Worm (Caenorhabditis elegans) whole organism, L3 larva: ENCODE data around the gene F21C10.11.

Experiments
- R02D3.7 ChIP-seq: fragments of 150-350 bp; optimal IDR thresholded peaks from 2 replicates; lab custom pipeline; 2014; ENCODE audit warnings: missing biosample characterization, missing genetic modification characterization
- ceh-82 ChIP-seq: fragments of 150-350 bp; optimal IDR thresholded peaks from 2 replicates; lab custom pipeline; 2014; ENCODE audit warnings: missing biosample characterization, missing genetic modification characterization
- egl-27 ChIP-seq: sonication (generic microtip); optimal IDR thresholded peaks from 4 replicates; lab custom pipeline; 2017; ENCODE audit warnings: missing biosample characterization, missing genetic modification reagents, missing genetic modification characterization
- elt-3 ChIP-seq, 3 experiments: fragments of 150-350 bp in 1 of 3; sonication (generic microtip) in 2 of 3; optimal IDR thresholded peaks; 2 replicates in 2 of 3; 4 replicates in 1 of 3; lab custom pipeline; 2014 to 2017; ENCODE audit warnings: missing biosample characterization in 3 of 3, missing genetic modification characterization in 3 of 3
- fkh-10 ChIP-seq: sonication (generic microtip); optimal IDR thresholded peaks from 2 replicates; lab custom pipeline; 2017; ENCODE audit warnings: missing biosample characterization, missing genetic modification reagents, missing genetic modification characterization
- fos-1 ChIP-seq: fragments of 150-350 bp; optimal IDR thresholded peaks from 2 replicates; lab custom pipeline; 2014; ENCODE audit warnings: missing biosample characterization, missing genetic modification characterization
- lin-15B ChIP-seq: fragments of 150-350 bp; optimal IDR thresholded peaks from 2 replicates; lab custom pipeline; 2014; ENCODE audit warnings: missing biosample characterization, missing genetic modification characterization
- lin-39 ChIP-seq: fragments of 150-350 bp; optimal IDR thresholded peaks from 2 replicates; lab custom pipeline; 2018; ENCODE audit warnings: missing biosample characterization, missing genetic modification reagents, missing genetic modification characterization
- nhr-12 ChIP-seq: fragments of 150-350 bp; optimal IDR thresholded peaks from 2 replicates; lab custom pipeline; 2014; ENCODE audit warnings: missing biosample characterization, missing genetic modification characterization
- nhr-23 ChIP-seq: fragments of 150-350 bp; optimal IDR thresholded peaks from 2 replicates; lab custom pipeline; 2014; ENCODE audit warnings: missing biosample characterization, missing genetic modification reagents, missing genetic modification characterization
- nhr-237 ChIP-seq: fragments of 150-350 bp; optimal IDR thresholded peaks from 2 replicates; lab custom pipeline; 2014; ENCODE audit warnings: missing biosample characterization, missing genetic modification characterization
- nhr-67 ChIP-seq: fragments of 150-350 bp; optimal IDR thresholded peaks from 2 replicates; lab custom pipeline; 2014; ENCODE audit warnings: missing biosample characterization, missing genetic modification characterization
- pqm-1 ChIP-seq: fragments of 150-350 bp; optimal IDR thresholded peaks from 2 replicates; lab custom pipeline; 2017; ENCODE audit warnings: missing biosample characterization, missing genetic modification characterization, inconsistent platforms
- snpc-4 ChIP-seq: fragments of 150-350 bp; optimal IDR thresholded peaks from 2 replicates; lab custom pipeline; 2014; ENCODE audit warnings: missing biosample characterization, missing genetic modification characterization

- TF ChIP-seq nhr-67 (tag; lab: Kevin White, UChicago) (no peak), fos-1 (no peak), elt-3 (tag; optimal IDR thresholded peaks at IDR 0.05; lab: Kevin White, UChicago) (no peak), snpc-4 (no peak), lin-15B (tag; lab: Kevin White, UChicago) (no peak), ceh-82 (no peak), nhr-12 (tag; lab: Kevin White, UChicago) (no peak), fkh-10 (no peak), egl-27 (tag; lab: Kevin White, UChicago) (no peak), nhr-23 (tag; lab: Kevin White, UChicago) (no peak), R02D3.7 (tag; lab: Kevin White, UChicago) (no peak), nhr-237 (no peak), lin-39 (no peak), pqm-1 (tag; lab: Kevin White, UChicago) (peak; percentile 13)
Observed at ce11 chrV:9146196-9146595, 22.9 kb downstream of the F21C10.11 start.
